Fruit fly (Drosophila melanogaster): ENCODE measurements around the gene Dcps.

Dcps gene

DNA sequence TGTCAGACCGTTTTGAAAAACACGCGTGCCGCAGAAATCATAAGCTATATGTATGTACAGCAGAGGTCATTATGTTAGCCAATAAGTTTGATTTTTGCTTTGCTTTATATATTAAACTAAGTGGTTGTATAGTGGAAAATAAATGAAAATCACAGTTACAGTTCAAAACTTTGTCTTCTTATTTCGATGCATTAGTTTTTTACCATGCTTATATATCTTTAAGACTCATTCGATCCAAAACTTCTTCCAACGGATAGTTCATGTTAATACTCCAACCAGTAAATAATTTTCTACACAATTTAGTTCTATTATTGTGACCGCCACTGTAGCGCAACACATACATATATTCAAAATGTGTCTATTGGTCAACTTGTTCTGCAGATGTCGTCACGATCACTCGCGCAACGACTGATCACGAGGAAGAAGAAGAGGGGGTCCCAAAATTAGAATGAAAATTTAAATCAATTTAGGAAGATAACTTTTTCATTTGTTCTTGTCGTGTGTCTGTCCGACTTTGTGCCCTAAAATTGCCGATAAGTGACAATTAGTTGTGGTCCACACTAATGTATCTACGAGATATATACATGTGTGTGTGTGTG is 49.0 kb downstream of the Dcps start:
- no peak for TF ChIP-seq insv (optimal IDR thresholded peaks at IDR 0.05)
- TF ChIP-seq ttk (optimal IDR thresholded peaks at IDR 0.05) = no peak
- no peak for TF ChIP-seq psq (optimal IDR thresholded peaks at IDR 0.05)
- TF ChIP-seq Sin3A (optimal IDR thresholded peaks at IDR 0.05) = no peak
- no peak for TF ChIP-seq Myc (optimal IDR thresholded peaks at IDR 0.05)
- TF ChIP-seq h (optimal IDR thresholded peaks at IDR 0.05) = no peak

DNA sequence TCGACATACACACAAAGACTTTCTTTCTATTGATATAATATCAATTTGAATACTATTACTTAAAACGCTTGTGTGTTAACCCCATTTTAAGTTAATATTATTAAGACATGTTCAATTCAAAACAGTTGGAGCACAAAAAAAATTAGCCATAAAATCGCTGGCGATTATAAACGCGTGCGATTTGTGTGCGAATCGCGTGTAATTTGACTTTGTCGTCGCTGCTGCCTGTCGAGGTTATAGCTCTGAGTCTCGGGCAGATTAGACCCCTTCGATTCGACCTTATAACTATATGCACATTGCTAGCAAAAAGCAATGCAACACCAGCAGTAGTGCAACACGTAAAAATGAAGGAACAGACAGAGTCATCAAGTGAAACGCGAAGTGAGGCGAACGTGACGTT is 49.6 kb downstream of the Dcps start:
- TF ChIP-seq psq (optimal IDR thresholded peaks at IDR 0.05) (no peak), Myc (optimal IDR thresholded peaks at IDR 0.05) (no peak), h (optimal IDR thresholded peaks at IDR 0.05) (no peak), Sin3A (optimal IDR thresholded peaks at IDR 0.05) (no peak), insv (optimal IDR thresholded peaks at IDR 0.05) (no peak), ttk (optimal IDR thresholded peaks at IDR 0.05) (no peak)

All from Kc167 (cell line).